Fruit fly (Drosophila melanogaster): Measurements from ENCODE around the gene Rab27.
A peak's percentile ranks its signal among the peaks of the same experiment; 100 is the strongest.

Gene Rab27

DNA sequence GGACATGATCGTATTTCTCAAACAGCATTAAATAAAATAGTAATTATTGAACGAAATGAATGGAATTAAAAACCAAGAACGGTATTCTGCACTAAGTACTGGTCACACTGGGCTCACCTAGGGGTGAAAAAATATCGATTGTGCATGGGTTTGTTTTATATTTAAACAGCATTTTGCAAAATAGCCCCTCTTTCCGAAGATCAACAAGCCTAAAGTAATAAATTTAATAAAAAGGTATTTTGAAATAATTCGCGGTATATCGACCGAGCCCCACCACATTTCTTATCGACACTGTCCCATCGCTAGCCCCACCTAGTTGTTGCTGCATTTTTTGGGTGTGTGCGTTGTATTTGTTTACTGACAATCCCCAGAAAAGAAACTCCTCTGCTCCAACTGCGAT is 6.2 kb downstream of the Rab27 start, which contains the start of gene pck (continued):
- TF ChIP-seq Hr38 (GFP tag; optimal IDR thresholded peaks at IDR 0.05) = no peak
- peak; percentile 52 for TF ChIP-seq net (GFP tag; optimal IDR thresholded peaks at IDR 0.05)
- peak; percentile 66 for TF ChIP-seq Eip78C (GFP tag)
- peak; percentile 66 for TF ChIP-seq Eip75B (GFP tag; optimal IDR thresholded peaks at IDR 0.05)
- TF ChIP-seq cyc (GFP tag; optimal IDR thresholded peaks at IDR 0.05) = peak; percentile 66
- no peak for TF ChIP-seq CG6808 (GFP tag; optimal IDR thresholded peaks at IDR 0.05)
- peak; percentile 35 for TF ChIP-seq CG8319 (GFP tag; optimal IDR thresholded peaks at IDR 0.05)
- TF ChIP-seq Hr4 (GFP tag; optimal IDR thresholded peaks at IDR 0.05) = no peak
- no peak for TF ChIP-seq CG32006 (GFP tag; optimal IDR thresholded peaks at IDR 0.05)
- TF ChIP-seq CG11762 (GFP tag; optimal IDR thresholded peaks at IDR 0.05; ENCODE audit: insufficient read depth) = peak; percentile 12
- TF ChIP-seq ss (GFP tag; optimal IDR thresholded peaks at IDR 0.05) = no peak
- peak; percentile 11 for TF ChIP-seq CG11902 (GFP tag; optimal IDR thresholded peaks at IDR 0.05)
- no peak for TF ChIP-seq CG9139 (GFP tag; optimal IDR thresholded peaks at IDR 0.05)
- peak; percentile 65 for TF ChIP-seq Smox (GFP tag; optimal IDR thresholded peaks at IDR 0.05)
- TF ChIP-seq CG3919 (GFP tag; optimal IDR thresholded peaks at IDR 0.05) = peak; percentile 76
- no peak for TF ChIP-seq CG6854 (GFP tag; optimal IDR thresholded peaks at IDR 0.05)
- TF ChIP-seq CG10669 (GFP tag; optimal IDR thresholded peaks at IDR 0.05) = no peak
- TF ChIP-seq CG34406 (GFP tag; optimal IDR thresholded peaks at IDR 0.05) = peak; percentile 52
- peak; percentile 26 for TF ChIP-seq Ets96B (tag; optimal IDR thresholded peaks at IDR 0.05)
- peak; percentile 15 for TF ChIP-seq Lpt (GFP tag; optimal IDR thresholded peaks at IDR 0.05)
- no peak for TF ChIP-seq vri (GFP tag; optimal IDR thresholded peaks at IDR 0.05)
- TF ChIP-seq CG6276 (GFP tag; optimal IDR thresholded peaks at IDR 0.05) = no peak
- TF ChIP-seq lz (GFP tag; optimal IDR thresholded peaks at IDR 0.05) = peak; percentile 70
- TF ChIP-seq esn (GFP tag; optimal IDR thresholded peaks at IDR 0.05) = peak; percentile 76
- peak; percentile 67 for TF ChIP-seq OdsH (GFP tag; optimal IDR thresholded peaks at IDR 0.05)
- TF ChIP-seq CG16779 (tag; optimal IDR thresholded peaks at IDR 0.05) = no peak
- peak; percentile 77 for TF ChIP-seq eg (GFP tag; IDR thresholded peaks at IDR 0.05)
- peak; percentile 65 for TF ChIP-seq topi (GFP tag; optimal IDR thresholded peaks at IDR 0.05)
- no peak for TF ChIP-seq fkh (GFP tag; optimal IDR thresholded peaks at IDR 0.05)
- TF ChIP-seq CG15336 (GFP tag; IDR thresholded peaks at IDR 0.05) = peak; percentile 49; the same call in 1 of the 2 replicates
- no peak for TF ChIP-seq Eip93F (GFP tag; optimal IDR thresholded peaks at IDR 0.05)

DNA sequence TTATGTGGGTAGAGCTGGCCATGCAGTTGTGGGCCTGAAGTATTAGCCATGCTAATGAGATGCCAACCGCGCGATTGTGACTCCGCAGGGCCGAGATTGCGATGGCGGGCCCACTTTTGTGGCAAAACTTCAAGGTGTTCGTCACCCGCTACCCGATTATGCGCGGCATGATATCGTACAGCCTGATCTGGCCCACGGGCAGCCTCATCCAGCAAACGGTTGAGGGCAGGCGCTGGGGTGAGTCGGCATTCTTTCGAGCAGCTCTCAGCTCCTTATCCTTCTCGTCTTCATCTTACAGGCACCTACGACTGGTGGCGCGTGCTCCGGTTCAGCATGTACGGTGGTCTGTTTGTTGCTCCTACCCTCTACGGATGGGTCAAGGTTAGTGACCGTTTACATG is 7.1 kb downstream of the Rab27 start, which contains the start of gene CG32808:
TSS of gene CG32808 (minus strand) at position 101 of the 400 bp plus-strand sequence.
- no peak for TF ChIP-seq dac (GFP tag; optimal IDR thresholded peaks at IDR 0.05)

DNA sequence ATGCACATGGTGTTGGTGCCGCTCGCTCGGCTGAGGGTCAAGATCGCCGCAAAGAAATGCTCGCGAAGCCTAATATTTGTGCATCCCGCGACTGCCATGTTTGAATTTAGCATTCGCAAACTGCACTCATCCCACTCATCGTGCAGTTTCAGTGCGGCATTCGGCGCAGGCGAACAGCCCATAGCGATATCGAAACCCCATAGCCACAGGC is 9.5 kb downstream of the Rab27 start, which contains the start of gene CG14778:
TSS of gene CG14778 (plus strand) at position 112 of the 211 bp plus-strand sequence.
- no peak for TF ChIP-seq spab (GFP tag; optimal IDR thresholded peaks at IDR 0.05)
- TF ChIP-seq fd59A (GFP tag; optimal IDR thresholded peaks at IDR 0.05) = no peak
- TF ChIP-seq topi (GFP tag; optimal IDR thresholded peaks at IDR 0.05) = no peak

DNA sequence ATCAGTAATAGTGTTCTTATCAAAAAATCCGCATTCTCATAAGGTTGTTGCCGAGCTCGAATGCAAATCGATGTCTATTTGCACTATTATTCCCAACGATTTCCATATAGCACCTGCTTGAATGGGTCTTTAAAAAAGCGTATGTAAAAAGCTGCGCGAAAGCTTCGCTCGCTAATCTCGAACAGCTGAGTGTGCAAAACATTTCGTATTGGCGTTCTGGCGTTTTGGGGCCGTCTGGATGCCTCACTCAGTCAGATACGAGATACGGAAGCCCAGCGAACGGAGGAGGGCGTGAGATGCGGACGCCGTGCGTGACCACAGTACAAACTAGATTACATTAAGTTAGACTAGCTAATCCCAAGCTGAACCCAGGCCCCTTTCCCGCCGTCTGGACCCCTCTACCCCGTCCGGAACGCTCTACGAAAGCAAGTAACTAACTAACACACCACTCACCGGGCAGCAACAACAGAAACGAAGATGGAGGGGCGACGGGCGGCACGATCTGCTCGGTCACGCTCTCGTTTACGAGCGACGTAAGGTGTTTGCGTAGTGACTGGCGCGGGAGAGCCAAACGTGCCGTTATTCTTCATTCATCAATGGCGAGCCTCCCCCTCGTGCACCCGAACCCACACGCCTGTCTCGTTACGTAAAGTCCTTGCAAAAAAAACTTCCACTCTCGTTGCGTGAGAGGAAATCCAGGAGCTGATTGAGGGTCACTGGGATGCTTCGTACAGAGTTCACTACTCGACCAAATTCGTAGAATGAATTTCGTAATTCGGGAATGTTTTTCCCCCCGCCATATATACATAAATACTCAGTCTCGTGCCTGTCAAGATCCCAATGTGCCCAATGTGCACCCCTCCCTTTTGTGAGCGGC is 10.0 kb downstream of the Rab27 start:
- no peak for TF ChIP-seq acj6 (GFP tag; optimal IDR thresholded peaks at IDR 0.05)
- TF ChIP-seq fd85E (GFP tag; optimal IDR thresholded peaks at IDR 0.05) = no peak
- no peak for TF ChIP-seq dsx (GFP tag; optimal IDR thresholded peaks at IDR 0.05; ENCODE audit: poor library complexity, severe bottlenecking)
- peak; percentile 34 for TF ChIP-seq CG16779 (tag; optimal IDR thresholded peaks at IDR 0.05)
- no peak for TF ChIP-seq fkh (GFP tag; optimal IDR thresholded peaks at IDR 0.05)
- TF ChIP-seq CG11902 (GFP tag; optimal IDR thresholded peaks at IDR 0.05) = no peak
- no peak for TF ChIP-seq eg (GFP tag; IDR thresholded peaks at IDR 0.05)
- 0 out of 2 replicates have a peak, but pooled peaks have one; percentile 1 for TF ChIP-seq CG11294 (GFP tag; IDR thresholded peaks at IDR 0.05)
- no peak for TF ChIP-seq CG11762 (GFP tag; optimal IDR thresholded peaks at IDR 0.05; ENCODE audit: insufficient read depth)
- TF ChIP-seq CG7368 (GFP tag; optimal IDR thresholded peaks at IDR 0.05) = no peak
- no peak for TF ChIP-seq CG6792 (GFP tag; optimal IDR thresholded peaks at IDR 0.05)
- no peak for TF ChIP-seq achi (GFP tag; optimal IDR thresholded peaks at IDR 0.05)
- TF ChIP-seq Ets21C (GFP tag; optimal IDR thresholded peaks at IDR 0.05) = no peak
- TF ChIP-seq Eip75B (GFP tag; optimal IDR thresholded peaks at IDR 0.05) = no peak
- TF ChIP-seq ss (GFP tag; optimal IDR thresholded peaks at IDR 0.05) = peak in 1 of 2 experiments; percentile 16
- TF ChIP-seq Lpt (GFP tag; optimal IDR thresholded peaks at IDR 0.05) = no peak
- TF ChIP-seq Met (GFP tag; optimal IDR thresholded peaks at IDR 0.05) = peak; percentile 0
- no peak for TF ChIP-seq CG10631 (GFP tag; optimal IDR thresholded peaks at IDR 0.05)
- no peak for TF ChIP-seq Hr39 (GFP tag; optimal IDR thresholded peaks at IDR 0.05)
- no peak for TF ChIP-seq vri (GFP tag; optimal IDR thresholded peaks at IDR 0.05)

All from whole organism, prepupa.